Worm (Caenorhabditis elegans) whole organism, early embryonic: ENCODE data around the gene ztf-27.

Experiments
- ama-1 ChIP-seq: fragments of 150-350 bp; optimal IDR thresholded peaks from 2 replicates; lab custom pipeline; 2014
- flt-1 ChIP-seq: fragments of 200-800 bp; sonication (Bioruptor generic); IDR thresholded peaks from 2 replicates; pipeline ENCODE4 v1.3.6; 2022; ENCODE audit warnings: missing genetic modification characterization, missing compliant biosample characterization
- hmbx-1 ChIP-seq: sonication (generic microtip); optimal IDR thresholded peaks from 2 replicates; lab custom pipeline; 2016; ENCODE audit warnings: mild to moderate bottlenecking, missing genetic modification characterization, missing compliant biosample characterization
- hmg-4 ChIP-seq: fragments of 200-800 bp; sonication (Bioruptor generic); optimal IDR thresholded peaks from 2 replicates; lab custom pipeline; 2018; ENCODE audit warnings: mild to moderate bottlenecking, missing genetic modification characterization, missing compliant biosample characterization
- hnd-1 ChIP-seq: sonication (generic microtip); optimal IDR thresholded peaks from 2 replicates; lab custom pipeline; 2016; ENCODE audit warnings: missing genetic modification characterization, missing compliant biosample characterization
- sea-1 ChIP-seq: fragments of 200-800 bp; sonication (Bioruptor generic); conservative IDR thresholded peaks from 2 replicates; pipeline ENCODE4 v1.3.6; 2022; ENCODE audit warnings: missing genetic modification characterization, missing compliant biosample characterization

DNA sequence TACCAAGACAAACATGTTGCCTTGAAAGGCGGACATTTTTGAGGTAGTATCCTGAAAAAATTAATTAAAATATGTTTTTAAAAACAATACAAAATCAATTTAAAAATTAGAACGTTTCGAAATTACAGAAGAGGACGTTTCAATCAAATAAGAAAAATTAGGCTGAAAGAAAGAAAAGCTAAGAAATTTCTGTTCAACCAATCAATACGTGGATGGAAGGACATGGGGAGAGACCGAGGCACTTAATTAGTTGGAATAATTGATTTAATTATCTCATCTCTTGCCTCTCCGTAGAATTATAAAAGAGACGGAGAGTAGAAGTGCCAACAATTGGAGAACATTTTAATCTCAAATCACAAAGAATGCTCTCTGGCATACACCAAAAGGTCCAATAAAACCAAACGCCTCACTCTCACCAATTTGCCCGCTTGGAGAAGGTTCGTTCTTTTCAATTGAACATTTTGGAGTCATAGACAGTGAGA is 15.5 kb upstream of the ztf-27 start, which contains the start of gene ceh-58:
- TF ChIP-seq hmg-4 (no peak), ama-1 (lab: Kevin White, UChicago) (no peak), flt-1 (GFP tag; lab: Robert Waterston, UW) (no peak), hnd-1 (no peak), sea-1 (GFP tag; lab: Robert Waterston, UW) (no peak), hmbx-1 (tag; lab: Kevin White, UChicago) (no peak)
